Worm (Caenorhabditis elegans) whole organism, late embryonic: ENCODE measurements around the gene F42F12.3.

ENCODE experiments used
- K02D7.2 ChIP-seq: sonication (generic microtip); optimal IDR thresholded peaks from 2 replicates; lab custom pipeline; 2017; ENCODE audit warnings: mild to moderate bottlenecking, missing genetic modification characterization, missing compliant biosample characterization
- K09A11.1 ChIP-seq: sonication (generic microtip); optimal IDR thresholded peaks from 2 replicates; lab custom pipeline; 2017; ENCODE audit warnings: antibody characterized with exemption, mild to moderate bottlenecking, missing genetic modification characterization, missing compliant biosample characterization; ENCODE audit not compliant: insufficient read depth
- T23F11.4 ChIP-seq: fragments of 200-800 bp; sonication (Bioruptor generic); optimal IDR thresholded peaks from 2 replicates; lab custom pipeline; 2018; ENCODE audit warnings: mild to moderate bottlenecking, missing genetic modification characterization, missing compliant biosample characterization
- ahr-1 ChIP-seq: sonication (generic microtip); optimal IDR thresholded peaks from 2 replicates; lab custom pipeline; 2016; ENCODE audit warnings: missing genetic modification characterization, missing compliant biosample characterization
- ceh-14 ChIP-seq: sonication (generic microtip); optimal IDR thresholded peaks from 2 replicates; lab custom pipeline; 2016; ENCODE audit warnings: missing genotype, missing genetic modification characterization, missing compliant biosample characterization
- ceh-18 ChIP-seq: sonication (generic microtip); optimal IDR thresholded peaks from 2 replicates; lab custom pipeline; 2016; ENCODE audit warnings: missing genetic modification characterization, missing compliant biosample characterization
- ceh-19 ChIP-seq: fragments of 200-800 bp; sonication (Bioruptor generic); optimal IDR thresholded peaks from 2 replicates; lab custom pipeline; 2018; ENCODE audit warnings: mild to moderate bottlenecking, missing genetic modification characterization, missing compliant biosample characterization
- ceh-24 ChIP-seq: sonication (generic microtip); optimal IDR thresholded peaks from 2 replicates; lab custom pipeline; 2016; ENCODE audit warnings: mild to moderate bottlenecking, missing genetic modification characterization, missing compliant biosample characterization
- ceh-30 ChIP-seq: fragments of 150-350 bp; optimal IDR thresholded peaks from 2 replicates; lab custom pipeline; 2014; ENCODE audit warnings: missing biosample characterization, missing genetic modification characterization
- ceh-31 ChIP-seq: sonication (generic microtip); optimal IDR thresholded peaks from 2 replicates; lab custom pipeline; 2016; ENCODE audit warnings: missing genetic modification characterization, missing compliant biosample characterization
- ceh-45 ChIP-seq: fragments of 200-800 bp; sonication (Bioruptor generic); IDR thresholded peaks from 2 replicates; pipeline ENCODE4 v1.3.6; 2022; ENCODE audit warnings: missing genetic modification reagents, missing genetic modification characterization, missing compliant biosample characterization
- ceh-9 ChIP-seq: sonication (generic microtip); optimal IDR thresholded peaks from 2 replicates; lab custom pipeline; 2016; ENCODE audit warnings: mild to moderate bottlenecking, missing genetic modification characterization, inconsistent platforms, missing compliant biosample characterization
- dmd-4 ChIP-seq: sonication (generic microtip); optimal IDR thresholded peaks from 2 replicates; lab custom pipeline; 2016; ENCODE audit warnings: borderline replicate concordance, missing genetic modification characterization, missing compliant biosample characterization
- elt-2 ChIP-seq: sonication (generic microtip); optimal IDR thresholded peaks from 2 replicates; lab custom pipeline; 2016; ENCODE audit warnings: missing genetic modification reagents, missing genetic modification characterization, missing compliant biosample characterization
- elt-4 ChIP-seq: sonication (generic microtip); optimal IDR thresholded peaks from 2 replicates; lab custom pipeline; 2016; ENCODE audit warnings: missing genetic modification characterization, missing compliant biosample characterization
- ets-4 ChIP-seq: sonication (generic microtip); optimal IDR thresholded peaks from 2 replicates; lab custom pipeline; 2016; ENCODE audit warnings: missing genetic modification characterization, missing compliant biosample characterization
- fax-1 ChIP-seq: sonication (generic microtip); optimal IDR thresholded peaks from 2 replicates; lab custom pipeline; 2016; ENCODE audit warnings: missing genotype, missing genetic modification characterization, missing compliant biosample characterization
- fkh-6 ChIP-seq: sonication (generic microtip); optimal IDR thresholded peaks from 2 replicates; lab custom pipeline; 2016; ENCODE audit warnings: missing genetic modification characterization, missing compliant biosample characterization
- hlh-13 ChIP-seq: fragments of 200-800 bp; sonication (Bioruptor generic); optimal IDR thresholded peaks from 2 replicates; lab custom pipeline; 2018; ENCODE audit warnings: mild to moderate bottlenecking, missing genetic modification characterization, missing compliant biosample characterization
- hlh-15 ChIP-seq: sonication (generic microtip); optimal IDR thresholded peaks from 2 replicates; lab custom pipeline; 2016; ENCODE audit warnings: missing genetic modification characterization, missing compliant biosample characterization
- hlh-30 ChIP-seq: sonication (generic microtip); optimal IDR thresholded peaks from 2 replicates; lab custom pipeline; 2017; ENCODE audit warnings: antibody characterized with exemption, missing genetic modification characterization, missing compliant biosample characterization; ENCODE audit not compliant: insufficient read depth
- hlh-6 ChIP-seq: sonication (generic microtip); optimal IDR thresholded peaks from 2 replicates; lab custom pipeline; 2016; ENCODE audit warnings: missing genotype, missing genetic modification characterization, missing compliant biosample characterization
- lin-11 ChIP-seq: fragments of 200-800 bp; sonication (Bioruptor generic); optimal IDR thresholded peaks from 2 replicates; lab custom pipeline; 2018; ENCODE audit warnings: mild to moderate bottlenecking, missing genetic modification characterization, missing compliant biosample characterization
- nfya-1 ChIP-seq: sonication (generic microtip); optimal IDR thresholded peaks from 2 replicates; lab custom pipeline; 2017; ENCODE audit warnings: missing genetic modification characterization, mild to moderate bottlenecking, missing compliant biosample characterization, antibody characterized with exemption, moderate library complexity
- odd-2 ChIP-seq: sonication (generic microtip); optimal IDR thresholded peaks from 2 replicates; lab custom pipeline; 2017; ENCODE audit warnings: antibody characterized with exemption, mild to moderate bottlenecking, missing genetic modification characterization, missing compliant biosample characterization
- pag-3 ChIP-seq: sonication (generic microtip); optimal IDR thresholded peaks from 2 replicates; lab custom pipeline; 2016; ENCODE audit warnings: missing compliant biosample characterization, missing genetic modification characterization, borderline replicate concordance
- pqm-1 ChIP-seq: sonication (generic microtip); optimal IDR thresholded peaks from 2 replicates; lab custom pipeline; 2016; ENCODE audit warnings: missing genetic modification characterization, missing compliant biosample characterization
- ref-2 ChIP-seq: sonication (generic microtip); optimal IDR thresholded peaks from 2 replicates; lab custom pipeline; 2016; ENCODE audit warnings: missing genetic modification characterization, missing compliant biosample characterization
- rnt-1 ChIP-seq: sonication (generic microtip); optimal IDR thresholded peaks from 2 replicates; lab custom pipeline; 2016; ENCODE audit warnings: missing genetic modification characterization, missing compliant biosample characterization
- sdc-2 ChIP-seq: sonication (generic microtip); optimal IDR thresholded peaks from 2 replicates; lab custom pipeline; 2016; ENCODE audit warnings: missing genotype, missing genetic modification characterization, missing compliant biosample characterization
- sox-2 ChIP-seq: fragments of 200-800 bp; sonication (Bioruptor generic); IDR thresholded peaks from 2 replicates; pipeline ENCODE4 v1.3.6; 2022; ENCODE audit warnings: missing genetic modification reagents, missing genetic modification characterization, missing compliant biosample characterization
- syd-9 ChIP-seq: sonication (generic microtip); optimal IDR thresholded peaks from 2 replicates; lab custom pipeline; 2016; ENCODE audit warnings: mild to moderate bottlenecking, missing genetic modification characterization, moderate library complexity, missing compliant biosample characterization
- tbx-7 ChIP-seq: sonication (generic microtip); optimal IDR thresholded peaks from 2 replicates; lab custom pipeline; 2016; ENCODE audit warnings: missing genotype, missing genetic modification characterization, missing compliant biosample characterization
- ttx-3 ChIP-seq: sonication (generic microtip); optimal IDR thresholded peaks from 2 replicates; lab custom pipeline; 2016; ENCODE audit warnings: missing genetic modification reagents, missing genetic modification characterization, missing compliant biosample characterization
- unc-42 ChIP-seq: sonication (generic microtip); optimal IDR thresholded peaks from 2 replicates; lab custom pipeline; 2016; ENCODE audit warnings: missing genotype, missing genetic modification characterization, missing compliant biosample characterization
- unc-55 ChIP-seq: sonication (generic microtip); optimal IDR thresholded peaks from 2 replicates; lab custom pipeline; 2017; ENCODE audit warnings: missing biosample characterization, missing genetic modification reagents, missing genetic modification characterization
- unc-86 ChIP-seq: sonication (generic microtip); optimal IDR thresholded peaks from 2 replicates; lab custom pipeline; 2016; ENCODE audit warnings: missing genetic modification characterization, missing compliant biosample characterization
- zip-5 ChIP-seq: sonication (generic microtip); optimal IDR thresholded peaks from 2 replicates; lab custom pipeline; 2016; ENCODE audit warnings: missing genetic modification characterization, missing compliant biosample characterization
- ztf-16 ChIP-seq: sonication (generic microtip); optimal IDR thresholded peaks from 2 replicates; lab custom pipeline; 2017; ENCODE audit warnings: missing genetic modification characterization, missing compliant biosample characterization

Gene F42F12.3

DNA sequence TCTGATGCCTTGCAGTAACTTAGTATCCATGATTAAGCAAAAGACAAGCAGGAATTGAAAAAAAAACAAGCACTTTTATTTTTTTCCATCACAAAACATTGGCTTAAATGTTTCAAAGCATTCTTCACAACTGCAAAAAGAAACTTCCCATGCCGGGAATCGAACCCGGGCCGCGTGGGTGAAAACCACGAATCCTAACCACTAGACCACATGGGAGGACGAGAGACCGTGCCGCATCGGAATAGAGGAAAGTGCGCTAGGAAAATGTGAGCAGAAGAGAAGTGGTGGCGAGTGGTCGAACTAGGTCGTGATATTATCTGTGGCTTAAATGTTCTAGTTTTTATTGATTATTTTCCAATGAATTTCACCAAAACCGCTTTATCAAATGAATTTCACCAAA lies 17.1 kb downstream of the F42F12.3 start (continued):
- TF ChIP-seq ahr-1 (tag; lab: Kevin White, UChicago), result peak; percentile 18
- no peak for TF ChIP-seq hlh-13 (GFP tag; lab: Kevin White, UChicago)
- TF ChIP-seq ref-2 (tag; lab: Kevin White, UChicago), result peak; percentile 21
- no peak for TF ChIP-seq zip-5
- peak; percentile 67 for TF ChIP-seq elt-2 (tag; lab: Kevin White, UChicago)
- TF ChIP-seq K02D7.2, result peak; percentile 26
- TF ChIP-seq T23F11.4 (GFP tag; lab: Kevin White, UChicago), result peak; percentile 32
- TF ChIP-seq rnt-1 (tag; lab: Kevin White, UChicago), result peak; percentile 53
- TF ChIP-seq dmd-4, result no peak
- peak; percentile 33; the same call in 1 of the 2 replicates for TF ChIP-seq sox-2 (GFP tag; lab: Robert Waterston, UW)
- no peak for TF ChIP-seq ets-4
- TF ChIP-seq fkh-6 (tag; lab: Kevin White, UChicago), result no peak
- TF ChIP-seq hlh-30 (tag; lab: Kevin White, UChicago), result peak; percentile 36
- no peak for TF ChIP-seq unc-42 (tag; lab: Kevin White, UChicago)
- TF ChIP-seq ceh-31 (tag; lab: Kevin White, UChicago), result no peak

- TF ChIP-seq ceh-19 (GFP tag; lab: Kevin White, UChicago), result no peak
- no peak for TF ChIP-seq K09A11.1 (tag; lab: Kevin White, UChicago)
- TF ChIP-seq hlh-15 (tag; lab: Kevin White, UChicago), result no peak
- no peak for TF ChIP-seq ceh-9 (tag; lab: Kevin White, UChicago)
- no peak for TF ChIP-seq sdc-2 (tag; lab: Kevin White, UChicago)
- no peak for TF ChIP-seq ceh-24 (tag; lab: Kevin White, UChicago)
- no peak for TF ChIP-seq ceh-18 (tag; lab: Kevin White, UChicago)
- TF ChIP-seq, all 69 proteins: peak for 0
These were observed 20.9 kb downstream of the F42F12.3 start, which contains the start of gene rif-1.2 for ce11 chrX:12371321-12371720. Gene rif-1.2, minus strand, starts transcription at chrX:12371421.

- TF ChIP-seq fkh-6 (tag; lab: Kevin White, UChicago) (no peak), fax-1 (tag; lab: Kevin White, UChicago) (no peak)
These were observed 25.4 kb downstream of the F42F12.3 start for ce11 chrX:12375783-12376182.

DNA sequence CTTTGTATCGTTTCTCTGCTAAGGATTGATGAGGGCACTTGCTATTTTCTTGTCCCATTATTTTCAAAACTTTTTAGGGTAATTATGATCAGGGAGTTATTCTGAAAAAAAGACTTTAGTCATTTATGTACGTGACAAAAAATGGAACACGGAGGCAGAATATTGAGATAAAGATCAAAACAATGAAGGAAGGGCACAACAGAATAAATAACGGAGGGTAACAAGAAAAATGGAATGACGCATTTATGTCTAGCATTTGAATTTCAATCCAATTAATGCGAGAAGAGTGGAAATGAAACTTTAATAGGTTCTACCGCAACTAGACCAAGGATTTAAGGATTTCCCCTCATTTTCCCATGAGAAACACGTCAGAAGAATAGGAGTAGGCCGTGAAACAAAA lies 27.9 kb downstream of the F42F12.3 start, which contains the start of gene glb-13:
TSS of gene glb-13 (minus strand) at position 101 of the 400 bp plus-strand sequence.
- TF ChIP-seq lin-11 (tag; lab: Kevin White, UChicago) (no peak), ceh-18 (tag; lab: Kevin White, UChicago) (no peak), ceh-31 (tag; lab: Kevin White, UChicago) (no peak), fkh-6 (tag; lab: Kevin White, UChicago) (no peak), hlh-6 (tag; lab: Kevin White, UChicago) (no peak), ceh-9 (tag; lab: Kevin White, UChicago) (no peak), pag-3 (tag; lab: Kevin White, UChicago) (no peak), unc-86 (tag; lab: Kevin White, UChicago) (no peak), ttx-3 (no peak), nfya-1 (tag; lab: Kevin White, UChicago) (no peak), syd-9 (tag; lab: Kevin White, UChicago) (no peak), ets-4 (no peak), elt-4 (tag; lab: Kevin White, UChicago) (no peak), ceh-14 (no peak), ceh-30 (tag; lab: Kevin White, UChicago) (no peak)
- TF ChIP-seq, all 69 proteins: peak for 0

- no peak for TF ChIP-seq K09A11.1 (tag; lab: Kevin White, UChicago)
- no peak for TF ChIP-seq ceh-19 (GFP tag; lab: Kevin White, UChicago)
- TF ChIP-seq tbx-7 (tag; lab: Kevin White, UChicago), result no peak
- TF ChIP-seq odd-2 (tag; lab: Kevin White, UChicago), result no peak
- no peak for TF ChIP-seq ceh-45 (GFP tag; lab: Robert Waterston, UW)
- no peak for TF ChIP-seq unc-55
- no peak for TF ChIP-seq syd-9 (tag; lab: Kevin White, UChicago)
- no peak for TF ChIP-seq ztf-16 (tag; lab: Kevin White, UChicago)
- TF ChIP-seq hlh-13 (GFP tag; lab: Kevin White, UChicago), result no peak
- TF ChIP-seq ceh-30 (tag; lab: Kevin White, UChicago), result no peak
- TF ChIP-seq pqm-1, result no peak
These were observed 41.0 kb downstream of the F42F12.3 start, which contains the start of gene nekl-3 for ce11 chrX:12391380-12391779. Gene nekl-3, minus strand, starts transcription at chrX:12391480.
